Fruit fly (Drosophila melanogaster): ENCODE data around the gene CapaR.

The CapaR gene

DNA sequence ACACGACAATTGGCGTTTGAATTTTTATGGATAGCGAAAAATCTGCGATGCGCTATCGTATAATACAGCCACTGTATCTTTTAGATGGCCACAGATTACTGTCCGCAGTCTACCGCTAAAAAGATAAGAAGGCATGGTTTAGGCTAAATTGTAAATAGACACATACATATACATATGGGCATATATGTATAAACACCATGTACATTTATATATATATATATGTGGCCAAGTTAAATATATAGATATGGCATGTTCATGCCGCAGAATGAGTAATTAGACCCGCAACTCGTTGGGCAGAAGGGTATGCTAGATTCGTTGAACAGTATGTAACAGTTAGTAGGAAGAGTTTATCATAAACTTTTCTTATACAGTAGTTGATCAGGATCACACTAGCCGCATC, at the start of gene CapaR:
CapaR (minus strand) TSS at position 101 of the 400 bp plus-strand sequence.
- TF ChIP-seq usp (GFP tag; optimal IDR thresholded peaks at IDR 0.05), result no peak
- no peak for TF ChIP-seq psq (optimal IDR thresholded peaks at IDR 0.05)
- TF ChIP-seq pan (optimal IDR thresholded peaks at IDR 0.05), result no peak
- no peak for TF ChIP-seq CG8478 (optimal IDR thresholded peaks at IDR 0.05)
- TF ChIP-seq Dll (optimal IDR thresholded peaks at IDR 0.05), result no peak
- no peak for TF ChIP-seq EcR (GFP tag; optimal IDR thresholded peaks at IDR 0.05)

DNA sequence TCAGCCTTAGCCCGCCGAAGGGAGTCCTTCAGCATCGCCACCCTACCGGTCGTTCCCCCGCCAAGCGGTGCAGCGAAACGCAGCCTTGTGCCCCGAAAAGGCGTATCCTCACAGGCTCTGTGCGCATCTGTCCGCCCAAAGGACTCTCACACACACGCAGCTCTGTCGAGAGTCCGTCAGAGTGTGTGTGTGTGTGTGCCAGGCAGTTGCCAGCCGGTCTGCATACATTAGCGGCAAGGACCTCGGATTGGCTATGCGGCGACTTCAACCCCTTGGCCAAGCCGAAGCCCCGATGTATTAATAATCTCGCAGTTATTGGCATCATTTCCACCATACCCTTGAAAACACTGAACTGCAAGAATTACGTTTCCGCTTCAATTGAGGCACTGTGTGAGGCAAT, 48.6 kb upstream of the CapaR start:
- TF ChIP-seq EcR (GFP tag; optimal IDR thresholded peaks at IDR 0.05), result no peak
- no peak for TF ChIP-seq psq (optimal IDR thresholded peaks at IDR 0.05)
- no peak for TF ChIP-seq CG8478 (optimal IDR thresholded peaks at IDR 0.05)
- TF ChIP-seq usp (GFP tag; optimal IDR thresholded peaks at IDR 0.05), result no peak
- TF ChIP-seq Dll (optimal IDR thresholded peaks at IDR 0.05), result no peak
- TF ChIP-seq pan (optimal IDR thresholded peaks at IDR 0.05), result no peak

DNA sequence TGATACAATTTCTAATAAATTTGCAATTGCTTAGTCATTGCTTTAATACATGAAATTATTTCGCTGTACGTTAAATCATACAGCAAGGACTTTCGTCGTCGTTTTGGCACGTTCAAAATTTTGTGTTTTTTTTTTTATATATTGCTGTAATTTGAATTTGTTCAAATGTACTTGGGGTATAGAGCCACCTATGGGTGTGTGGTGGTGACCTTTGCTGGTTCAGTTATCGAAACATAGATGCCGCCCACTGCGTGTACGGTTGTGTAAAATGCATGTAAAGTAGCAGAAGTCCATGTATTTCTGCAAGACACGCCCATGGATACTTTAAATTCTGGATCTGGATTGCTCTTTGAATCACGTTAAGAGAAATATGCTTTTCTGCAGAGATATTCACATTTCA, 42.3 kb upstream of the CapaR start:
- no peak for TF ChIP-seq pan (optimal IDR thresholded peaks at IDR 0.05)
- no peak for TF ChIP-seq usp (GFP tag; optimal IDR thresholded peaks at IDR 0.05)
- no peak for TF ChIP-seq psq (optimal IDR thresholded peaks at IDR 0.05)
- TF ChIP-seq CG8478 (optimal IDR thresholded peaks at IDR 0.05), result no peak
- no peak for TF ChIP-seq EcR (GFP tag; optimal IDR thresholded peaks at IDR 0.05)
- no peak for TF ChIP-seq Dll (optimal IDR thresholded peaks at IDR 0.05)

DNA sequence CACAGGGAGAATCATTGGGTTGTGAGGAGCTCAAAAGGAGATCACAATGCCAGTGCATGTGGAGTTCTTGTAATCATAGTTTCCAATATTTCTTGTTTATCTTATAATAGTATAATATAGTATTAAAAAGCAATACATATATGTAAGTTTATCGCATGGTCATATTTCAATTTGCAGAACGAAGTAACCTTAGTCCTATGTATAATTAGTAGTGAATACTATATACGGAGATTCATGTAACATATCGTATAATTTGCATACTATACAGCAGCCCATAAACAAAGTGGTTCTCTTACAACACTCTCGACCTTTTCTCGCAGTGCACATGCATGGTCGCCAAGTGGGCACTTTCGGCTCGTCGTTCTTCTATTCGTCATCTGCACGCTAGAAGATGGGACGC, 40.3 kb upstream of the CapaR start:
- no peak for TF ChIP-seq CG8478 (optimal IDR thresholded peaks at IDR 0.05)
- no peak for TF ChIP-seq pan (optimal IDR thresholded peaks at IDR 0.05)
- no peak for TF ChIP-seq Dll (optimal IDR thresholded peaks at IDR 0.05)
- no peak for TF ChIP-seq psq (optimal IDR thresholded peaks at IDR 0.05)
- no peak for TF ChIP-seq usp (GFP tag; optimal IDR thresholded peaks at IDR 0.05)
- TF ChIP-seq EcR (GFP tag; optimal IDR thresholded peaks at IDR 0.05), result no peak

DNA sequence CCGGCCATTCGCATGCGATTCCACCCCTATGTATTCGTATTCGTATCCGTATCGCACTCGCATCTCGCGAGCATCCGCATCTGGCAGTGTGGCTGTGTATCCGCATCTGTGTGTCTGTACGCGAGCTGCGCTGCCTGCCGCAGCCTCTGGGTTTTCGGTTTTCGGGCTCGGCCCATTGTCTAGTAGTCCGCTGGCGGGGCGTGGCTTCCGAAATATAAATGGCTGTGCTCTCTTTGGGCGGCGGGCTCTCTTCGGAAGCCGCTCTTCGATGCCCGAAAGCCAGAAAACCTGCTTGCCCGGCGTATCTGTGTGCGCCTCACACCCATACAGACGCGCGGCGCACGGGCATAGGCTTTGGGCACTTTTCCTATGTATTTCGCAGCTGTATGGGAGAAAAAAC, 36.4 kb upstream of the CapaR start:
- no peak for TF ChIP-seq Dll (optimal IDR thresholded peaks at IDR 0.05)
- no peak for TF ChIP-seq pan (optimal IDR thresholded peaks at IDR 0.05)
- no peak for TF ChIP-seq usp (GFP tag; optimal IDR thresholded peaks at IDR 0.05)
- TF ChIP-seq CG8478 (optimal IDR thresholded peaks at IDR 0.05), result no peak
- no peak for TF ChIP-seq psq (optimal IDR thresholded peaks at IDR 0.05)

DNA sequence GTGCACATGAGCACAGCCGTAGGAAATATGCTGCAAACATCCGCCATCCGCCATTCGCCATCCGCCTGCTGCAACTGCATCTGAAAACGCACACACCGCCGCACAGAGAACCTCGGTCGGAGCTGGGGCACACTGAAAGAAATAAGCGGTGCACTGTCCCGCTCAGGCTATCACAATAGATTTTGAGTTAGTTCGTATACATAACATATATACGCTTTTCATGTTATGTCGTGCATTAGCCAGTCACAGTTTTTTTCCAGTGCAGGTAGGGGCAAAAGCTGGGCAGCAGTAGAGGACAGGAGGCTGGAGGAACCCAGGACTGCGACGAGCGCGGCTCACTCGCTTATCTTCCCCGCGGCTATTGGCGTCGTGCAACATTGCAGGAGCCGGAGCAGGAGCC, 32.4 kb upstream of the CapaR start:
- TF ChIP-seq Dll (optimal IDR thresholded peaks at IDR 0.05) (no peak), psq (optimal IDR thresholded peaks at IDR 0.05) (no peak), CG8478 (optimal IDR thresholded peaks at IDR 0.05) (no peak), usp (GFP tag; optimal IDR thresholded peaks at IDR 0.05) (no peak), EcR (GFP tag; optimal IDR thresholded peaks at IDR 0.05) (no peak), pan (optimal IDR thresholded peaks at IDR 0.05) (no peak)

DNA sequence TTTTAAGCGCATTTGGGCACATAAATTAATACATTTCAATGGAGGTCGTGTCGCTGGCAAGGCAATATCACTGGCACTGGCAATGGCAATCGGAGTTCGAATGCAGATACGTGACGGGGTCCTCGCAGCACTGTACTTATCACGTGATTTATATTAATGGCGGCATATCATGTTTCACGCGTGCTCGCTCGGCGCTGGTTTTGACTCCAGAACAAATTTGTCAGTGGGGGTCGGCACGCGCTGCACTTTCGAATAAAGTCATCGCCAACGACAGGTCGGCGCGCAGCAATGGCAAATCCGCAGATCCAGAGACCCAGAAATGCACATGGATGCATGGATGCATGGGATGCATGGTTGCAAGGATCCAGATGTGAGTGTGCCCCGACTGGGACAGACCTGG, 29.3 kb upstream of the CapaR start:
- TF ChIP-seq usp (GFP tag; optimal IDR thresholded peaks at IDR 0.05), result no peak
- TF ChIP-seq EcR (GFP tag; optimal IDR thresholded peaks at IDR 0.05), result no peak
- no peak for TF ChIP-seq Dll (optimal IDR thresholded peaks at IDR 0.05)
- TF ChIP-seq CG8478 (optimal IDR thresholded peaks at IDR 0.05), result no peak
- no peak for TF ChIP-seq pan (optimal IDR thresholded peaks at IDR 0.05)
- TF ChIP-seq psq (optimal IDR thresholded peaks at IDR 0.05), result no peak

DNA sequence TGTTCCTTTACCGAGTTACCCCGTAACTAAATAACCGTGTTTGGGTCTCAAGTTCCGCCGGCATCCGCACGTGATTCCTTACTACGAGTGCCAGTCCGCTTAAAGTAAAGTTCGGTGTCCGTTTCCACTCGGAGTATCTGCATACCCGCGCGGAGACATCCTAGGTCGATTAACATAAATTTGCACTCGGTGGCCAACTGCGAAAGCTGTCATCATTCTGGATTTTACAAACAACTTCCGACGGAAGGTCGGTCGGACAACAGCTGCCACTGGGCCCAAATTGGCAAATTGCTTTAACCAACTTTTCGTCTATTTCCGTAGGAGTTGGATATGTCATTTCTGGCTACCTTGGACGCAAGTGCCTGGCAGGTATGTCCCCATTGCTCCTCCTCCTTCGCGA, 24.5 kb upstream of the CapaR start, which contains the start of gene TfAP-2:
TfAP-2 (plus strand) TSS at position 301 of the 400 bp plus-strand sequence.
- TF ChIP-seq EcR (GFP tag; optimal IDR thresholded peaks at IDR 0.05), result no peak
- no peak for TF ChIP-seq Dll (optimal IDR thresholded peaks at IDR 0.05)
- TF ChIP-seq pan (optimal IDR thresholded peaks at IDR 0.05), result no peak
- TF ChIP-seq usp (GFP tag; optimal IDR thresholded peaks at IDR 0.05), result no peak
- no peak for TF ChIP-seq psq (optimal IDR thresholded peaks at IDR 0.05)
- TF ChIP-seq CG8478 (optimal IDR thresholded peaks at IDR 0.05), result no peak

DNA sequence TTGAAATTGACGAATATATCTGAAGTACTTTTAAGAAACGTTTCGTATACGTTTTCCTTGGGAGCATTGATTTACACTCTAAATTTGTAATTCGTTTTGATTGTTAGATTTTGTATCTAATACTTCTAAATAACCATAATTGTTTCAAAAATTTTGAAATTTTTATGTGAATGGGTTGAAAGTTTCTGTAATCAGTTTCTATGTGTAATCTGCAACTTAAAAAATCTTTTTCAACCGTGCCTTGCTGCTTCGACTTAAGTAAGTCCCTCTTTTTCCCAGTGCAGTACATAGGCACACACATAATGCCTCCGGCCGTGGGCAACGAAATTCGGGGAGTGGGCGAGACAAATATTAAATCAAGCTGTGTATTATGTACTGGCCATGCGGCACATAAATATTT, 23.4 kb upstream of the CapaR start:
- TF ChIP-seq pan (optimal IDR thresholded peaks at IDR 0.05), result no peak
- TF ChIP-seq Dll (optimal IDR thresholded peaks at IDR 0.05), result no peak

DNA sequence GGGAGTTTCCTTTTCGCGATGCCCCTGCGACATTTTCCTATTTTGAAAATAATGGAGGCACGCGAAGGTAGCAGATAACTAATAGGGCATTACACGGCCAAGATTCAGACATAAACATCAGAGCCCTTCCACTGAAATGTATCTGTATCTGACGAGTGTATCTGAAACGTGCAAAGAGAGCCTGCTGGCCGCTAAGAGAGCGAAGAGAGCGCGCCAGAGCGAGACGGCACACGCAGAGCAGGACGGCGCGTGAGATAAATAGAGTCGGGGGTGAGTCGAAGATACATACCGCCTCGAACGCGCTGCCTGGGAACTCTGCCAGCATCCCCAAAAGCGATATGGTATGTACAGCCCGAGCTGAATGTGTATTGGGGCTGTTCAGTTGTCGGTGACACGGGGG, 22.7 kb upstream of the CapaR start:
- TF ChIP-seq Dll (optimal IDR thresholded peaks at IDR 0.05) (no peak), EcR (GFP tag; optimal IDR thresholded peaks at IDR 0.05) (no peak), psq (optimal IDR thresholded peaks at IDR 0.05) (no peak), usp (GFP tag; optimal IDR thresholded peaks at IDR 0.05) (no peak), pan (optimal IDR thresholded peaks at IDR 0.05) (no peak), CG8478 (optimal IDR thresholded peaks at IDR 0.05) (no peak)

DNA sequence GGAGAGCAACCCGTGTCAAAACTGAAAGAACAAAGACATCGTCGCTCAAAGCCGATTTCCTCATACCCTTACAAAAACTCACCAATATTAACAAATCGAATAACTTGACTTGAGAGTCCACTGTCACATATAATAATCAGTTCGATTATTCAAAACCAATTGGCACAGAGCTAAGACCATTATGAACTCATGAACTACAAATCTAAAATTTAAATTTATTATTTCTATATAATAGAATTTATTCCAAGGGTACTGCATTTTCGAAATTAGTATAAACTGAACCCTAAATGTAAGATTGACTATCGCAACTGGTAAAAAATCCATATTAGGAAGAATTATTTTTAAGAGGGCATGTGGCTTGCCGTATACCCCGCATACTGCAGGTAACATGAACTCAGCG, 20.0 kb upstream of the CapaR start:
- TF ChIP-seq usp (GFP tag; optimal IDR thresholded peaks at IDR 0.05) (no peak), CG8478 (optimal IDR thresholded peaks at IDR 0.05) (no peak), pan (optimal IDR thresholded peaks at IDR 0.05) (no peak), EcR (GFP tag; optimal IDR thresholded peaks at IDR 0.05) (no peak), psq (optimal IDR thresholded peaks at IDR 0.05) (no peak), Dll (optimal IDR thresholded peaks at IDR 0.05) (no peak)

DNA sequence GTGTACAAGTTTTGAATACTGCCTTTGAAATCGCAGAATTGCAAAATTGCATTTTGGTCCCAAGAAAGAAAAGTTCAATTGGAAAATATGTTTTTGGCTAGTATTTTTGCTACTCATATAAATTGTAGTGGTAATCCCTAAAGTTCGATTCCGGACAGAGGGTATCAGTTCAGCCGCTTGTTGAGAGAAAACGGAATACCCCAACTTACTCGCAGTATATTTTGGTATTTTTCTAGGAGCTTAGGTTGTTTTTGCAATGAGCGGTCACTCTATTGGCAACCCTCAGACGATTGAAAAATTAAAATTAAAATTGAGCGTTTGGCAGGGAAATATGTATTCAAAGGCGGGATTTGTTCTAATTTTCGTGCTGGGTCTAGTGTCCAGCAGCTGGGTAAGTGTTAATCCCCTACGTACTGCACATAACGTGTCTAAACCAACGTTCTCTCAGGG, 12.3 kb upstream of the CapaR start:
- no peak for TF ChIP-seq usp (GFP tag; optimal IDR thresholded peaks at IDR 0.05)
- no peak for TF ChIP-seq EcR (GFP tag; optimal IDR thresholded peaks at IDR 0.05)
- no peak for TF ChIP-seq CG8478 (optimal IDR thresholded peaks at IDR 0.05)
- no peak for TF ChIP-seq psq (optimal IDR thresholded peaks at IDR 0.05)
- no peak for TF ChIP-seq pan (optimal IDR thresholded peaks at IDR 0.05)
- TF ChIP-seq Dll (optimal IDR thresholded peaks at IDR 0.05), result no peak

DNA sequence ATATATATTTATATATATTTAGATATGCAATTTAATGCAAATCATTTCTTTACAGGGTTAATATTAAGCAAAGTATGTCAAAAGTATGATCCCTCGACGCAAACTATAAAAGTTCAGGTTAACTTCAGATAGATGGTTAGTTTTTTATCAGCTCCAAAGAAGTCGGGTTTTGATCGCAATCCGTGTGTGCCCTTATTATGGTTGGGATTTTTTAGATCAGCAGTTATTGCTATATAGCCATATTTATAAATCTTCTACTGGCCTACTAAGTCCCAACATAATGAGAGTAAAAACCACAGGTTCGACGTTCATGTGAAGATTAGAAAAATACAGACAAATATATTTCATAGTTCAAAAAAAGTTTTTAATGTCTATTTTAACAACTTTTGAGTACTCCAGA, 11.8 kb upstream of the CapaR start, which contains the start of gene EMC10:
EMC10 (plus strand) TSS at position 301 of the 400 bp plus-strand sequence.
- TF ChIP-seq EcR (GFP tag; optimal IDR thresholded peaks at IDR 0.05) (no peak), CG8478 (optimal IDR thresholded peaks at IDR 0.05) (no peak), Dll (optimal IDR thresholded peaks at IDR 0.05) (no peak), usp (GFP tag; optimal IDR thresholded peaks at IDR 0.05) (no peak), pan (optimal IDR thresholded peaks at IDR 0.05) (no peak), psq (optimal IDR thresholded peaks at IDR 0.05) (no peak)

Measured in whole organism.